Worm (Caenorhabditis elegans): ENCODE measurements around the gene flcn-1.

flcn-1 gene

ce11 chrII:6917710-6918109, 10.9 kb upstream of the flcn-1 start, which contains the start of gene B0252.11:
Gene B0252.11, minus strand, starts transcription at chrII:6917810.
- TF ChIP-seq ztf-11 (tag; optimal IDR thresholded peaks at IDR 0.05), result no peak
- TF ChIP-seq efl-1 (optimal IDR thresholded peaks at IDR 0.05), result no peak
- TF ChIP-seq efl-1 (GFP tag; optimal IDR thresholded peaks at IDR 0.05 in 1 of 2), result peak in 1 of 2 experiments; percentile 85

ce11 chrII:6918862-6919261, 9.7 kb upstream of the flcn-1 start, which contains the start of gene B0252.5:
Gene B0252.5, minus strand, starts transcription at chrII:6918878.
- TF ChIP-seq hlh-17 (GFP tag; optimal IDR thresholded peaks at IDR 0.05; ENCODE audit: borderline replicate concordance) (no peak), elt-2 (tag; optimal IDR thresholded peaks at IDR 0.05) (peak; percentile 32)

- TF ChIP-seq unc-62 (GFP tag; optimal IDR thresholded peaks at IDR 0.05), result no peak
- TF ChIP-seq ama-1 (optimal IDR thresholded peaks at IDR 0.05), result no peak
- no peak for TF ChIP-seq xbp-1 (tag; optimal IDR thresholded peaks at IDR 0.05)
- TF ChIP-seq nhr-237 (tag; optimal IDR thresholded peaks at IDR 0.05), result no peak
- no peak for TF ChIP-seq ceh-8 (GFP tag; optimal IDR thresholded peaks at IDR 0.05)
- no peak for TF ChIP-seq nhr-90 (tag; optimal IDR thresholded peaks at IDR 0.05; ENCODE audit: poor library complexity)
- no peak for TF ChIP-seq pag-3 (tag; optimal IDR thresholded peaks at IDR 0.05; ENCODE audit: borderline replicate concordance, insufficient read depth)
- TF ChIP-seq tlp-1 (tag; optimal IDR thresholded peaks at IDR 0.05), result no peak
- no peak for TF ChIP-seq ztf-11 (tag; optimal IDR thresholded peaks at IDR 0.05)
- TF ChIP-seq fkh-4 (tag; optimal IDR thresholded peaks at IDR 0.05; ENCODE audit: borderline replicate concordance), result no peak
- no peak for TF ChIP-seq ets-5 (GFP tag; IDR thresholded peaks at IDR 0.05)
- no peak for TF ChIP-seq dpl-1 (GFP tag; optimal IDR thresholded peaks at IDR 0.05)
- TF ChIP-seq zag-1 (tag; optimal IDR thresholded peaks at IDR 0.05), result no peak
- no peak for TF ChIP-seq nhr-12 (tag; optimal IDR thresholded peaks at IDR 0.05)
- TF ChIP-seq mep-1 (tag; optimal IDR thresholded peaks at IDR 0.05), result no peak
- TF ChIP-seq nhr-20 (tag; optimal IDR thresholded peaks at IDR 0.05), result no peak
- TF ChIP-seq pax-3 (tag; optimal IDR thresholded peaks at IDR 0.05), result no peak
- TF ChIP-seq C16A3.4 (tag; optimal IDR thresholded peaks at IDR 0.05), result no peak
- no peak for TF ChIP-seq fkh-8 (tag; optimal IDR thresholded peaks at IDR 0.05)
These were observed 9.2 kb upstream of the flcn-1 start, which contains the start of gene B0252.1 for ce11 chrII:6919363-6919851. Gene B0252.1, plus strand, starts transcription at chrII:6919680.

ce11 chrII:6923792-6924191, 4.8 kb upstream of the flcn-1 start:
- TF ChIP-seq ceh-90 (tag; optimal IDR thresholded peaks at IDR 0.05), result no peak

- no peak for TF ChIP-seq ceh-63 (GFP tag; optimal IDR thresholded peaks at IDR 0.05)
- TF ChIP-seq ama-1 (optimal IDR thresholded peaks at IDR 0.05), result no peak
- TF ChIP-seq hlh-4 (tag; optimal IDR thresholded peaks at IDR 0.05), result no peak
- TF ChIP-seq lin-35 (GFP tag; optimal IDR thresholded peaks at IDR 0.05), result no peak
These were observed 2.5 kb upstream of the flcn-1 start for ce11 chrII:6926054-6926453.

ce11 chrII:6926488-6926887, 2.1 kb upstream of the flcn-1 start:
- peak; percentile 29 to 51 (median 32) for TF ChIP-seq dpl-1 (GFP tag; optimal IDR thresholded peaks at IDR 0.05)
- TF ChIP-seq nhr-28 (tag; optimal IDR thresholded peaks at IDR 0.05), result no peak
- peak; percentile 35 for TF ChIP-seq elt-2 (tag; optimal IDR thresholded peaks at IDR 0.05)
- peak; percentile 59 for TF ChIP-seq nhr-20 (tag; optimal IDR thresholded peaks at IDR 0.05)
- TF ChIP-seq egl-13 (tag; optimal IDR thresholded peaks at IDR 0.05), result peak; percentile 32
- peak in 2 of 3 experiments; percentile 38 to 72 for TF ChIP-seq ceh-82 (tag; optimal IDR thresholded peaks at IDR 0.05)
- TF ChIP-seq fkh-8 (tag; optimal IDR thresholded peaks at IDR 0.05), result peak; percentile 79
- peak; percentile 34 for TF ChIP-seq unc-130 (tag; optimal IDR thresholded peaks at IDR 0.05)
- peak; percentile 1 for TF ChIP-seq C16A3.4 (tag; optimal IDR thresholded peaks at IDR 0.05)
- TF ChIP-seq egl-27 (tag; optimal IDR thresholded peaks at IDR 0.05), result peak in 1 of 2 experiments; percentile 36
- TF ChIP-seq aha-1 (tag; optimal IDR thresholded peaks at IDR 0.05), result no peak
- peak; percentile 63 for TF ChIP-seq lin-13 (GFP tag; optimal IDR thresholded peaks at IDR 0.05)
- peak; percentile 77 for TF ChIP-seq snu-23 (GFP tag; optimal IDR thresholded peaks at IDR 0.05)
- peak; percentile 50 for TF ChIP-seq tbx-2 (tag; optimal IDR thresholded peaks at IDR 0.05)
- TF ChIP-seq mep-1 (tag; optimal IDR thresholded peaks at IDR 0.05), result peak; percentile 84
- TF ChIP-seq mdl-1 (tag; optimal IDR thresholded peaks at IDR 0.05), result peak in 1 of 2 experiments; percentile 67
- peak; percentile 50 for TF ChIP-seq nhr-90 (tag; optimal IDR thresholded peaks at IDR 0.05; ENCODE audit: poor library complexity)
- peak; percentile 39 for TF ChIP-seq unc-86 (tag; optimal IDR thresholded peaks at IDR 0.05)
- TF ChIP-seq rnt-1 (tag; optimal IDR thresholded peaks at IDR 0.05), result peak; percentile 55
- no peak for TF ChIP-seq vab-15 (tag; optimal IDR thresholded peaks at IDR 0.05)
- TF ChIP-seq blmp-1 (tag; optimal IDR thresholded peaks at IDR 0.05), result peak; percentile 96
- TF ChIP-seq efl-1 (optimal IDR thresholded peaks at IDR 0.05), result peak; percentile 59 to 74
- TF ChIP-seq efl-1 (GFP tag; optimal IDR thresholded peaks at IDR 0.05 in 1 of 2), result peak; percentile 39 to 93
- TF ChIP-seq lin-35 (GFP tag; optimal IDR thresholded peaks at IDR 0.05), result peak; percentile 56 to 57

Data from whole organism, L1 larva.